Worm (Caenorhabditis elegans) whole organism, L1 larva: ENCODE results near the gene F44B9.2.
A peak's percentile ranks its signal among the peaks of the same experiment; 100 is the strongest.

Source experiments
- C04F5.9 ChIP-seq: sonication (generic microtip); optimal IDR thresholded peaks from 2 replicates; lab custom pipeline; 2016; ENCODE audit warnings: missing genetic modification characterization, missing compliant biosample characterization
- C16A3.4 ChIP-seq: fragments of 150-350 bp; optimal IDR thresholded peaks from 2 replicates; lab custom pipeline; 2014; ENCODE audit warnings: missing biosample characterization, missing genetic modification characterization
- aha-1 ChIP-seq: fragments of 150-350 bp; optimal IDR thresholded peaks from 2 replicates; lab custom pipeline; 2014; ENCODE audit warnings: missing biosample characterization, missing genetic modification characterization
- alr-1 ChIP-seq: fragments of 200-800 bp; sonication (Bioruptor generic); optimal IDR thresholded peaks from 2 replicates; lab custom pipeline; 2018; ENCODE audit warnings: borderline replicate concordance, mild to moderate bottlenecking, missing genetic modification characterization, missing compliant biosample characterization
- ama-1 ChIP-seq: fragments of 150-350 bp; optimal IDR thresholded peaks from 2 replicates; lab custom pipeline; 2014
- blmp-1 ChIP-seq: fragments of 150-350 bp; optimal IDR thresholded peaks from 2 replicates; lab custom pipeline; 2014; ENCODE audit warnings: missing biosample characterization, missing genetic modification characterization
- ceh-63 ChIP-seq: fragments of 200-800 bp; sonication (Bioruptor generic); optimal IDR thresholded peaks from 2 replicates; lab custom pipeline; 2018; ENCODE audit warnings: mild to moderate bottlenecking, missing genetic modification characterization, missing compliant biosample characterization
- ceh-8 ChIP-seq: fragments of 200-800 bp; sonication (Bioruptor generic); optimal IDR thresholded peaks from 2 replicates; lab custom pipeline; 2018; ENCODE audit warnings: mild to moderate bottlenecking, missing genetic modification characterization, moderate library complexity, missing compliant biosample characterization
- ceh-82 ChIP-seq, 3 experiments: fragments of 150-350 bp in 1 of 3; sonication (generic microtip) in 2 of 3; optimal IDR thresholded peaks; 2 replicates each; lab custom pipeline; 2014 to 2017; ENCODE audit warnings: missing biosample characterization in 3 of 3, missing genetic modification characterization in 3 of 3
- ceh-88 ChIP-seq: fragments of 200-800 bp; sonication (Bioruptor generic); IDR thresholded peaks from 2 replicates; pipeline ENCODE4 v1.3.6; 2022; ENCODE audit warnings: missing genetic modification characterization, missing compliant biosample characterization
- ceh-90 ChIP-seq: sonication (generic microtip); optimal IDR thresholded peaks from 2 replicates; lab custom pipeline; 2016; ENCODE audit warnings: missing genetic modification characterization, missing compliant biosample characterization
- dpl-1 ChIP-seq, 3 experiments: fragments of 150-350 bp in 2 of 3; sonication (generic microtip) in 1 of 3; optimal IDR thresholded peaks; 2 replicates each; lab custom pipeline; 2014 to 2017; ENCODE audit warnings: missing biosample characterization in 3 of 3, missing genetic modification characterization in 3 of 3, missing genetic modification reagents in 3 of 3
- dsc-1 ChIP-seq: sonication (generic microtip); optimal IDR thresholded peaks from 2 replicates; lab custom pipeline; 2016; ENCODE audit warnings: mild to moderate bottlenecking, missing genetic modification characterization, missing compliant biosample characterization
- efl-3 ChIP-seq: fragments of 200-800 bp; sonication (Bioruptor generic); optimal IDR thresholded peaks from 2 replicates; lab custom pipeline; 2018; ENCODE audit warnings: mild to moderate bottlenecking, missing genetic modification characterization, missing compliant biosample characterization
- egl-13 ChIP-seq: sonication (generic microtip); optimal IDR thresholded peaks from 2 replicates; lab custom pipeline; 2016; ENCODE audit warnings: missing genotype, missing genetic modification reagents, missing genetic modification characterization, missing compliant biosample characterization
- elt-2 ChIP-seq: sonication (generic microtip); optimal IDR thresholded peaks from 2 replicates; lab custom pipeline; 2016; ENCODE audit warnings: missing genetic modification characterization, mild to moderate bottlenecking, inconsistent platforms, missing compliant biosample characterization, missing genetic modification reagents
- elt-3 ChIP-seq, 6 experiments: fragments of 150-350 bp in 1 of 6; sonication (generic microtip); optimal IDR thresholded peaks; 2 replicates each; lab custom pipeline; 2017 to 2018; ENCODE audit warnings: missing biosample characterization in 6 of 6, missing genetic modification characterization in 6 of 6, inconsistent platforms in 1 of 6
- ets-5 ChIP-seq: fragments of 200-800 bp; sonication (Bioruptor generic); IDR thresholded peaks from 2 replicates; pipeline ENCODE4 v1.3.6; 2022; ENCODE audit warnings: missing genetic modification characterization, missing compliant biosample characterization
- fkh-10 ChIP-seq: sonication (generic microtip); optimal IDR thresholded peaks from 2 replicates; lab custom pipeline; 2017; ENCODE audit warnings: missing biosample characterization, missing genetic modification reagents, missing genetic modification characterization
- fkh-4 ChIP-seq: sonication (generic microtip); optimal IDR thresholded peaks from 2 replicates; lab custom pipeline; 2016; ENCODE audit warnings: missing compliant biosample characterization, missing genetic modification characterization, borderline replicate concordance
- fkh-8 ChIP-seq: sonication (generic microtip); optimal IDR thresholded peaks from 2 replicates; lab custom pipeline; 2016; ENCODE audit warnings: mild to moderate bottlenecking, missing genetic modification characterization, missing compliant biosample characterization
- fos-1 ChIP-seq: fragments of 150-350 bp; optimal IDR thresholded peaks from 2 replicates; lab custom pipeline; 2014; ENCODE audit warnings: missing biosample characterization, missing genetic modification characterization
- hlh-4 ChIP-seq: sonication (generic microtip); optimal IDR thresholded peaks from 2 replicates; lab custom pipeline; 2016; ENCODE audit warnings: mild to moderate bottlenecking, missing genetic modification characterization, missing compliant biosample characterization
- irx-1 ChIP-seq: sonication (generic microtip); optimal IDR thresholded peaks from 2 replicates; lab custom pipeline; 2016; ENCODE audit warnings: missing genetic modification characterization, missing compliant biosample characterization
- lin-39 ChIP-seq: fragments of 150-350 bp; optimal IDR thresholded peaks from 2 replicates; lab custom pipeline; 2014; ENCODE audit warnings: missing biosample characterization, missing genetic modification reagents, missing genetic modification characterization
- lsy-2 ChIP-seq, 2 experiments: fragments of 150-350 bp; optimal IDR thresholded peaks; 2 replicates each; lab custom pipeline; 2014; ENCODE audit warnings: missing biosample characterization in 2 of 2, missing genetic modification characterization in 2 of 2
- mab-9 ChIP-seq: fragments of 200-800 bp; sonication (Bioruptor generic); IDR thresholded peaks from 2 replicates; pipeline ENCODE4 v1.3.6; 2022; ENCODE audit warnings: missing genetic modification reagents, missing genetic modification characterization, missing compliant biosample characterization
- mef-2 ChIP-seq: fragments of 150-350 bp; optimal IDR thresholded peaks from 2 replicates; lab custom pipeline; 2014; ENCODE audit warnings: missing biosample characterization, missing genetic modification characterization
- nhr-12 ChIP-seq: sonication (generic microtip); optimal IDR thresholded peaks from 2 replicates; lab custom pipeline; 2017; ENCODE audit warnings: missing biosample characterization, missing genetic modification characterization
- nhr-237 ChIP-seq: fragments of 150-350 bp; optimal IDR thresholded peaks from 2 replicates; lab custom pipeline; 2014; ENCODE audit warnings: missing biosample characterization, missing genetic modification characterization
- nhr-28 ChIP-seq: fragments of 150-350 bp; optimal IDR thresholded peaks from 2 replicates; lab custom pipeline; 2014; ENCODE audit warnings: missing biosample characterization, missing genetic modification characterization
- nhr-47 ChIP-seq: sonication (generic microtip); optimal IDR thresholded peaks from 2 replicates; lab custom pipeline; 2016; ENCODE audit warnings: mild to moderate bottlenecking, missing genetic modification characterization, moderate library complexity, missing compliant biosample characterization
- nhr-71 ChIP-seq: sonication (generic microtip); optimal IDR thresholded peaks from 2 replicates; lab custom pipeline; 2016; ENCODE audit warnings: mild to moderate bottlenecking, missing genetic modification characterization, moderate library complexity, missing compliant biosample characterization
- nhr-76 ChIP-seq: sonication (generic microtip); optimal IDR thresholded peaks from 2 replicates; lab custom pipeline; 2017; ENCODE audit warnings: missing biosample characterization, missing genetic modification characterization
- nhr-85 ChIP-seq: sonication (generic microtip); peaks from one replicate; lab custom pipeline; 2016; ENCODE audit warnings: missing genetic modification characterization, inconsistent platforms, missing compliant biosample characterization
- nhr-90 ChIP-seq: sonication (generic microtip); optimal IDR thresholded peaks from 2 replicates; lab custom pipeline; 2016; ENCODE audit warnings: mild to moderate bottlenecking, missing genetic modification characterization, missing compliant biosample characterization; ENCODE audit not compliant: poor library complexity
- pag-3 ChIP-seq: sonication (generic microtip); optimal IDR thresholded peaks from 2 replicates; lab custom pipeline; 2017; ENCODE audit warnings: missing genetic modification characterization, mild to moderate bottlenecking, missing compliant biosample characterization, antibody characterized with exemption, borderline replicate concordance; ENCODE audit not compliant: insufficient read depth
- pax-3 ChIP-seq: fragments of 200-800 bp; sonication (Bioruptor generic); optimal IDR thresholded peaks from 2 replicates; lab custom pipeline; 2018; ENCODE audit warnings: mild to moderate bottlenecking, missing genetic modification characterization, moderate library complexity, missing compliant biosample characterization
- skn-1 ChIP-seq: fragments of 150-350 bp; optimal IDR thresholded peaks from 2 replicates; lab custom pipeline; 2014; ENCODE audit warnings: missing biosample characterization, missing genetic modification characterization
- snpc-4 ChIP-seq: fragments of 150-350 bp; optimal IDR thresholded peaks from 2 replicates; lab custom pipeline; 2014; ENCODE audit warnings: missing biosample characterization, missing genetic modification characterization
- snu-23 ChIP-seq: sonication (generic microtip); optimal IDR thresholded peaks from 2 replicates; lab custom pipeline; 2016; ENCODE audit warnings: missing genetic modification characterization, missing compliant biosample characterization
- sup-37 ChIP-seq: fragments of 200-800 bp; sonication (Bioruptor generic); optimal IDR thresholded peaks from 2 replicates; lab custom pipeline; 2018; ENCODE audit warnings: mild to moderate bottlenecking, missing genetic modification characterization, missing compliant biosample characterization
- swsn-7 ChIP-seq: sonication (generic microtip); optimal IDR thresholded peaks from 2 replicates; lab custom pipeline; 2016; ENCODE audit warnings: missing genetic modification characterization, missing compliant biosample characterization
- tbx-2 ChIP-seq: sonication (generic microtip); optimal IDR thresholded peaks from 2 replicates; lab custom pipeline; 2016; ENCODE audit warnings: missing genetic modification characterization, missing compliant biosample characterization
- tlp-1 ChIP-seq: fragments of 150-350 bp; optimal IDR thresholded peaks from 2 replicates; lab custom pipeline; 2014; ENCODE audit warnings: missing biosample characterization, missing genetic modification characterization
- unc-130 ChIP-seq: fragments of 150-350 bp; optimal IDR thresholded peaks from 2 replicates; lab custom pipeline; 2017; ENCODE audit warnings: missing biosample characterization, missing genetic modification characterization, inconsistent platforms
- unc-30 ChIP-seq: sonication (generic microtip); optimal IDR thresholded peaks from 2 replicates; lab custom pipeline; 2017; ENCODE audit warnings: missing biosample characterization, missing genetic modification characterization
- unc-62 ChIP-seq: fragments of 150-350 bp; optimal IDR thresholded peaks from 2 replicates; lab custom pipeline; 2014; ENCODE audit warnings: missing biosample characterization, missing genetic modification reagents, missing genetic modification characterization
- unc-86 ChIP-seq: sonication (generic microtip); optimal IDR thresholded peaks from 2 replicates; lab custom pipeline; 2016; ENCODE audit warnings: missing genetic modification characterization, missing compliant biosample characterization
- unc-98 ChIP-seq: fragments of 200-800 bp; sonication (Bioruptor generic); IDR thresholded peaks from 2 replicates; pipeline ENCODE4 v1.3.6; 2022; ENCODE audit warnings: missing genetic modification characterization, missing compliant biosample characterization
- zag-1 ChIP-seq: fragments of 150-350 bp; optimal IDR thresholded peaks from 2 replicates; lab custom pipeline; 2014; ENCODE audit warnings: missing biosample characterization, missing genetic modification characterization
- ztf-11 ChIP-seq, 2 experiments: sonication (generic microtip); optimal IDR thresholded peaks; 2 replicates each; lab custom pipeline; 2016 to 2017; ENCODE audit warnings: missing genetic modification characterization in 2 of 2, missing biosample characterization in 1 of 2, missing compliant biosample characterization in 1 of 2
- ztf-4 ChIP-seq: fragments of 150-350 bp; optimal IDR thresholded peaks from 2 replicates; lab custom pipeline; 2014; ENCODE audit warnings: missing biosample characterization, missing genetic modification characterization

F44B9.2 gene

DNA sequence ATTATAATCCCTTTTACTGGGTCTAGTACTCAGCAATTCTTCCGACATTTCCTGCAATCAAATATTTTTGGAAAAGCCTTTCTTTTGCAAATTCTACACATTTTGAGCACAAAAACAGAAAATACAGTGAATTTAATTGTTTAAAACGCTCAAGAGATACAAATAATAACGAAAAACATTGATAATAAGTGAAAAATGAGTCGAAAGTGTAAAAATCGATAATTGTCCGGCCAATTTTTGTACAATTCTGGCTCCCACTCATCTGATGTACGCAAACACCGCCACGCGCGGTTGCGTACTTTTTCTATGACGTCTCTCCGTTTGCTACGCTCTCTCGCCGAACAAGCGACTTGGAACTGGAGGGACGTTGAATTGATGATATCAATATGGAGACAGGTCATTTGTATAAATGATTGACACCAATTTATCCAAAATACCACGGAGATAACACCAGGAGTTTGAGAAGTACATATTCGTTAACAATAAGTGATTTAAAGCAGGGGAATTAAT lies 1.4 kb upstream of the F44B9.2 start, which contains the start of gene lin-36 (continued):
- TF ChIP-seq ztf-11 (tag; optimal IDR thresholded peaks at IDR 0.05; lab: Kevin White, UChicago) (peak in 1 of 2 experiments; percentile 76), hlh-4 (tag; lab: Kevin White, UChicago) (no peak), fkh-10 (GFP tag; lab: Kevin White, UChicago) (no peak), ets-5 (no peak), ceh-82 (tag; optimal IDR thresholded peaks at IDR 0.05; lab: Kevin White, UChicago) (peak; percentile 71 to 91 (median 84)), snu-23 (peak; percentile 91), elt-3 (tag; optimal IDR thresholded peaks at IDR 0.05; lab: Kevin White, UChicago) (peak in 2 of 6 experiments; percentile 72 to 77), sup-37 (no peak), C04F5.9 (tag; lab: Kevin White, UChicago) (peak; percentile 74), nhr-90 (tag; lab: Kevin White, UChicago) (peak; percentile 62), C16A3.4 (tag; lab: Kevin White, UChicago) (peak; percentile 81), unc-130 (tag; lab: Kevin White, UChicago) (peak; percentile 73), dpl-1 (GFP tag; optimal IDR thresholded peaks at IDR 0.05; lab: Kevin White, UChicago) (peak; percentile 78 to 88 (median 88)), mab-9 (GFP tag; lab: Robert Waterston, UW) (peak; percentile 52; the same call in 1 of the 2 replicates), nhr-76 (tag; lab: Kevin White, UChicago) (no peak), lin-39 (peak; percentile 36), swsn-7 (tag; lab: Kevin White, UChicago) (peak; percentile 85), nhr-71 (tag; lab: Kevin White, UChicago) (peak; percentile 90), ceh-8 (GFP tag; lab: Kevin White, UChicago) (no peak), egl-13 (tag; lab: Kevin White, UChicago) (peak; percentile 44), blmp-1 (peak; percentile 67), unc-62 (GFP tag; lab: Kevin White, UChicago) (peak; percentile 72), skn-1 (peak; percentile 82), fos-1 (peak; percentile 71), dsc-1 (tag; lab: Kevin White, UChicago) (peak; percentile 93), efl-3 (GFP tag; lab: Kevin White, UChicago) (no peak), ama-1 (lab: Kevin White, UChicago) (no peak), nhr-28 (tag; lab: Kevin White, UChicago) (no peak), nhr-85 (peak; percentile 92), ceh-63 (GFP tag; lab: Kevin White, UChicago) (no peak), fkh-4 (tag; lab: Kevin White, UChicago) (no peak), aha-1 (tag; lab: Kevin White, UChicago) (no peak), lsy-2 (tag; optimal IDR thresholded peaks at IDR 0.05; lab: Kevin White, UChicago) (peak; percentile 88 to 91), fkh-8 (peak; percentile 80), pax-3 (tag; lab: Kevin White, UChicago) (peak; percentile 9), unc-86 (tag; lab: Kevin White, UChicago) (peak; percentile 84), zag-1 (tag; lab: Kevin White, UChicago) (peak; percentile 10), tlp-1 (tag; lab: Kevin White, UChicago) (no peak), snpc-4 (tag; lab: Kevin White, UChicago) (peak; percentile 52), unc-98 (GFP tag; lab: Robert Waterston, UW) (no peak), elt-2 (tag; lab: Kevin White, UChicago) (peak; percentile 32), nhr-12 (tag; lab: Kevin White, UChicago) (no peak), irx-1 (peak; percentile 69), pag-3 (no peak), alr-1 (no peak), nhr-237 (tag; lab: Kevin White, UChicago) (no peak), ceh-90 (tag; lab: Kevin White, UChicago) (no peak), nhr-47 (tag; lab: Kevin White, UChicago) (peak; percentile 86), unc-30 (no peak), tbx-2 (tag; lab: Kevin White, UChicago) (peak; percentile 91), mef-2 (tag; lab: Kevin White, UChicago) (no peak), ceh-88 (GFP tag; lab: Robert Waterston, UW) (peak; percentile 19; the same call in 1 of the 2 replicates), ztf-4 (tag; lab: Kevin White, UChicago) (peak; percentile 62)
